In genomic region chrX:12575827-12576408, dm6 we compare ENCODE assay signal across 1 fruit fly cellular context.
TF ChIP-seq lines count a peak whose summit lies in the region.

No protein-coding gene starts in this region.

TF ChIP-seq in whole organism, embryonic, 481 proteins besides CTCF, POLR2A, EP300 and RAD21 (continued from another document):
- TF ChIP-seq CG4424 (GFP tag; optimal IDR thresholded peaks at IDR 0.05; lab: Kevin White, UChicago) (peak; percentile 83), ap (GFP tag; IDR thresholded peaks at IDR 0.05; lab: Robert Waterston, UW) (no peak), vfl (GFP tag; optimal IDR thresholded peaks at IDR 0.05; lab: Kevin White, UChicago) (no peak)
